Worm (Caenorhabditis elegans) whole organism, late embryonic: ENCODE measurements around the gene Y37E11B.10.

Experiments used
- C08G9.2 ChIP-seq: sonication (generic microtip); optimal IDR thresholded peaks from 2 replicates; lab custom pipeline; 2016; ENCODE audit warnings: mild to moderate bottlenecking, missing genetic modification characterization, moderate library complexity, missing compliant biosample characterization
- ama-1 ChIP-seq: fragments of 150-350 bp; optimal IDR thresholded peaks from 2 replicates; lab custom pipeline; 2014
- elt-2 ChIP-seq: sonication (generic microtip); optimal IDR thresholded peaks from 2 replicates; lab custom pipeline; 2016; ENCODE audit warnings: missing genetic modification reagents, missing genetic modification characterization, missing compliant biosample characterization
- ets-4 ChIP-seq: sonication (generic microtip); optimal IDR thresholded peaks from 2 replicates; lab custom pipeline; 2016; ENCODE audit warnings: missing genetic modification characterization, missing compliant biosample characterization
- madf-2 ChIP-seq: sonication (generic microtip); optimal IDR thresholded peaks from 2 replicates; lab custom pipeline; 2017; ENCODE audit warnings: missing genetic modification characterization, missing compliant biosample characterization
- mec-3 ChIP-seq: sonication (generic microtip); optimal IDR thresholded peaks from 2 replicates; lab custom pipeline; 2016; ENCODE audit warnings: borderline replicate concordance, missing genetic modification characterization, missing compliant biosample characterization
- nfya-1 ChIP-seq: sonication (generic microtip); optimal IDR thresholded peaks from 2 replicates; lab custom pipeline; 2017; ENCODE audit warnings: missing genetic modification characterization, mild to moderate bottlenecking, missing compliant biosample characterization, antibody characterized with exemption, moderate library complexity
- nhr-11 ChIP-seq: fragments of 150-350 bp; optimal IDR thresholded peaks from 2 replicates; lab custom pipeline; 2014; ENCODE audit warnings: missing biosample characterization, missing genetic modification characterization
- pha-2 ChIP-seq: sonication (generic microtip); optimal IDR thresholded peaks from 2 replicates; lab custom pipeline; 2017; ENCODE audit warnings: mild to moderate bottlenecking, missing genetic modification characterization, missing compliant biosample characterization
- pha-4 ChIP-seq: fragments of 150-350 bp; optimal IDR thresholded peaks from 2 replicates; lab custom pipeline; 2018; ENCODE audit warnings: missing biosample characterization, missing genetic modification reagents, missing genetic modification characterization
- pqm-1 ChIP-seq: sonication (generic microtip); optimal IDR thresholded peaks from 2 replicates; lab custom pipeline; 2016; ENCODE audit warnings: missing genetic modification characterization, missing compliant biosample characterization
- rnt-1 ChIP-seq: sonication (generic microtip); optimal IDR thresholded peaks from 2 replicates; lab custom pipeline; 2016; ENCODE audit warnings: missing genetic modification characterization, missing compliant biosample characterization
- syd-9 ChIP-seq: sonication (generic microtip); optimal IDR thresholded peaks from 2 replicates; lab custom pipeline; 2016; ENCODE audit warnings: mild to moderate bottlenecking, missing genetic modification characterization, moderate library complexity, missing compliant biosample characterization
- unc-86 ChIP-seq: sonication (generic microtip); optimal IDR thresholded peaks from 2 replicates; lab custom pipeline; 2016; ENCODE audit warnings: missing genetic modification characterization, missing compliant biosample characterization

ce11 chrIV:3590821-3591220, 15.4 kb downstream of the Y37E11B.10 start:
- TF ChIP-seq ets-4 = no peak
- TF ChIP-seq ama-1 (lab: Kevin White, UChicago) = no peak
- no peak for TF ChIP-seq pha-2
- no peak for TF ChIP-seq unc-86
- no peak for TF ChIP-seq rnt-1 (tag; lab: Kevin White, UChicago)
- no peak for TF ChIP-seq mec-3 (tag; lab: Kevin White, UChicago)
- TF ChIP-seq syd-9 (tag; lab: Kevin White, UChicago) = no peak
- no peak for TF ChIP-seq madf-2 (tag; lab: Kevin White, UChicago)
- TF ChIP-seq pha-4 (tag; lab: Kevin White, UChicago) = no peak
- TF ChIP-seq C08G9.2 (tag; lab: Kevin White, UChicago) = no peak
- no peak for TF ChIP-seq pqm-1 (tag; lab: Kevin White, UChicago)
- TF ChIP-seq nfya-1 = no peak
- no peak for TF ChIP-seq nhr-11
- no peak for TF ChIP-seq elt-2 (tag; lab: Kevin White, UChicago)
